Worm (Caenorhabditis elegans) whole organism, young adult: ENCODE measurements around the gene tsp-14.

Experiments used
- ama-1 ChIP-seq, 3 experiments: fragments of 150-350 bp in 1 of 3; sonication (generic microtip) in 2 of 3; optimal IDR thresholded peaks; 2 replicates each; lab custom pipeline; 2014 to 2018; ENCODE audit warnings: missing biosample characterization in 2 of 3, missing genetic modification characterization in 2 of 3, missing genetic modification reagents in 2 of 3
- ceh-40 ChIP-seq: fragments of 200-800 bp; sonication (Bioruptor generic); IDR thresholded peaks from 2 replicates; pipeline ENCODE4 v1.3.6; 2022; ENCODE audit warnings: missing genetic modification characterization, missing compliant biosample characterization
- ceh-79 ChIP-seq: sonication (generic microtip); optimal IDR thresholded peaks from 2 replicates; lab custom pipeline; 2017; ENCODE audit warnings: mild to moderate bottlenecking, missing genetic modification characterization, missing compliant biosample characterization
- chd-7 ChIP-seq: sonication (generic microtip); optimal IDR thresholded peaks from 2 replicates; lab custom pipeline; 2016; ENCODE audit warnings: mild to moderate bottlenecking, missing genetic modification characterization, moderate library complexity, missing compliant biosample characterization
- pha-4 ChIP-seq: fragments of 150-350 bp; sonication (generic microtip); optimal IDR thresholded peaks from 2 replicates; lab custom pipeline; 2014; ENCODE audit warnings: missing biosample characterization, missing genetic modification reagents, missing genetic modification characterization
- unc-130 ChIP-seq: sonication (generic microtip); optimal IDR thresholded peaks from 2 replicates; lab custom pipeline; 2016; ENCODE audit warnings: missing genetic modification reagents, missing genetic modification characterization, missing compliant biosample characterization
- ztf-25 ChIP-seq: fragments of 200-800 bp; sonication (Bioruptor generic); IDR thresholded peaks from 2 replicates; pipeline ENCODE4 v1.3.6; 2022; ENCODE audit warnings: missing genetic modification reagents, missing genetic modification characterization, missing compliant biosample characterization

ce11 chrX:4911287-4911876 is 34.6 kb upstream of the tsp-14 start:
- TF ChIP-seq unc-130 = no peak
- no peak for TF ChIP-seq ceh-79 (tag; lab: Kevin White, UChicago)
- TF ChIP-seq ztf-25 = no peak
- TF ChIP-seq chd-7 (tag; lab: Kevin White, UChicago) = peak; percentile 1
- no peak for TF ChIP-seq ama-1 (optimal IDR thresholded peaks at IDR 0.05; lab: Kevin White, UChicago)
- no peak for TF ChIP-seq ama-1 (GFP tag; optimal IDR thresholded peaks at IDR 0.05; lab: Kevin White, UChicago)
- no peak for TF ChIP-seq pha-4
- no peak for TF ChIP-seq ceh-40 (GFP tag; lab: Robert Waterston, UW)
